Worm (Caenorhabditis elegans): ENCODE measurements around the gene mtre-1.

mtre-1 gene

ce11 chrII:8037863-8038262, 12.5 kb downstream of the mtre-1 start, which contains the start of gene C08B11.9:
C08B11.9 (minus strand) TSS chrII:8038169.
- TF ChIP-seq pha-4 (tag; optimal IDR thresholded peaks at IDR 0.05) = no peak
- no peak for TF ChIP-seq bed-3 (GFP tag; optimal IDR thresholded peaks at IDR 0.05)
- TF ChIP-seq hlh-1 (tag; optimal IDR thresholded peaks at IDR 0.05) = no peak
- no peak for TF ChIP-seq mab-5 (tag; optimal IDR thresholded peaks at IDR 0.05)
- TF ChIP-seq ztf-11 (tag; optimal IDR thresholded peaks at IDR 0.05) = no peak
- no peak for TF ChIP-seq nhr-28 (tag; optimal IDR thresholded peaks at IDR 0.05)
- TF ChIP-seq sptf-1 (tag; optimal IDR thresholded peaks at IDR 0.05) = no peak
- no peak for TF ChIP-seq sem-2 (GFP tag; optimal IDR thresholded peaks at IDR 0.05)
- no peak for TF ChIP-seq nhr-237 (tag; optimal IDR thresholded peaks at IDR 0.05)
- no peak for TF ChIP-seq cnd-1 (tag; optimal IDR thresholded peaks at IDR 0.05)

DNA sequence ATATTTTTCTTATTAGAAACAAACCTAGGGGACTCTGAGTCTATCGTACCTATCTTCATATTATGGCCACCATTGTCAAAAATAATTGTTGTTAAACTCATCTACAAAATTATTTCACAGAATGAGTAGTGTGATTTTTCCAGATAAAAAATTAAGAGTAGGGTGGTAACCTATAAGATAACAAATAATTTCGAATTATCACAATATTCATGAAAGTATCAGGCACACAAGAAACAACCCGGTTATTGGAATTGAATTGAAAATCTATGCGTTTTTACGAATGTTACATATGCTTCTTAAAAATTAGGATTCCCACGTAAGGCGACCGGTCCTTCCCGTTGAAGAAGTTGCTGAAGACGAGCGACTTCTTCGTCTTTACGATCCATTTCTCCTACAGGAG, 13.1 kb downstream of the mtre-1 start, which contains the start of gene arp-6:
TSS of gene arp-6 (minus strand) at position 101 of the 400 bp plus-strand sequence.
- TF ChIP-seq mep-1 (tag; optimal IDR thresholded peaks at IDR 0.05) (no peak), elt-3 (tag; optimal IDR thresholded peaks at IDR 0.05) (no peak), ztf-11 (tag; optimal IDR thresholded peaks at IDR 0.05) (no peak), ceh-43 (GFP tag; optimal IDR thresholded peaks at IDR 0.05) (no peak), flh-1 (GFP tag; optimal IDR thresholded peaks at IDR 0.05) (no peak), ceh-39 (tag; optimal IDR thresholded peaks at IDR 0.05) (no peak), nhr-12 (tag; optimal IDR thresholded peaks at IDR 0.05) (no peak), pha-4 (tag; optimal IDR thresholded peaks at IDR 0.05) (no peak), tbx-8 (GFP tag; optimal IDR thresholded peaks at IDR 0.05) (no peak), sptf-1 (tag; optimal IDR thresholded peaks at IDR 0.05) (no peak), ham-2 (GFP tag; optimal IDR thresholded peaks at IDR 0.05) (no peak), unc-62 (GFP tag; optimal IDR thresholded peaks at IDR 0.05) (no peak), unc-39 (tag; optimal IDR thresholded peaks at IDR 0.05) (no peak), zip-8 (tag; optimal IDR thresholded peaks at IDR 0.05) (no peak), lin-32 (GFP tag; optimal IDR thresholded peaks at IDR 0.05) (no peak)

DNA sequence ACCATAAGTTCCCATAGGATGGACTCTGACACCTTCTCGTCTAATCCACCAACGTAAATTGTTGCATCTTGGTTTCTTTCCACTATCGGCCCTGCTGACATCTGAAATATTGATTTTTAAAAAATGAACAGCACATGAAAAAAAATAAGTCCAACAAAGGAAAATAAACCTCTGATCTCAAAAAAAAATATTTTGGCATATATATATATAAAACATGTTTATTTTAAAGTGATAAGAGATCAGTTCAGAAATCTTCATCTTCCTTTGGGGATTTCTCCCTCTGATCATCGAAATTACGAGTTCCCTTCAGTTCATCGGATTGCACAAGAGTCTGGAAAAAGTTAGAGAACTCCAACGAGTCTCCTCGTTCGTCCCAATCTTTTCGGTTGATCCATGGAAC, 14.7 kb downstream of the mtre-1 start, which contains the start of gene sap-49:
TSS of gene sap-49 (minus strand) at position 101 of the 400 bp plus-strand sequence.
- TF ChIP-seq tbx-8 (GFP tag; optimal IDR thresholded peaks at IDR 0.05) (no peak), elt-1 (tag; optimal IDR thresholded peaks at IDR 0.05; ENCODE audit: borderline replicate concordance, insufficient read depth) (no peak), sem-2 (GFP tag; optimal IDR thresholded peaks at IDR 0.05) (no peak), nhr-28 (tag; optimal IDR thresholded peaks at IDR 0.05) (no peak), nhr-2 (tag; optimal IDR thresholded peaks at IDR 0.05) (no peak), pha-4 (tag; optimal IDR thresholded peaks at IDR 0.05) (no peak), ztf-11 (tag; optimal IDR thresholded peaks at IDR 0.05) (no peak), unc-120 (tag; optimal IDR thresholded peaks at IDR 0.05; ENCODE audit: poor library complexity, severe bottlenecking) (no peak), ceh-43 (GFP tag; optimal IDR thresholded peaks at IDR 0.05) (no peak), mls-2 (tag; optimal IDR thresholded peaks at IDR 0.05) (no peak), bed-3 (GFP tag; optimal IDR thresholded peaks at IDR 0.05) (no peak), M03D4.4 (tag; optimal IDR thresholded peaks at IDR 0.05) (no peak), ceh-83 (GFP tag; optimal IDR thresholded peaks at IDR 0.05) (no peak), zip-8 (tag; optimal IDR thresholded peaks at IDR 0.05) (no peak), nhr-12 (tag; optimal IDR thresholded peaks at IDR 0.05) (no peak), unc-62 (GFP tag; optimal IDR thresholded peaks at IDR 0.05) (no peak), mep-1 (tag; optimal IDR thresholded peaks at IDR 0.05) (no peak)

ce11 chrII:8034617-8035016, 15.8 kb downstream of the mtre-1 start:
- TF ChIP-seq ztf-11 (tag; optimal IDR thresholded peaks at IDR 0.05) (no peak), mab-5 (tag; optimal IDR thresholded peaks at IDR 0.05) (no peak), M03D4.4 (tag; optimal IDR thresholded peaks at IDR 0.05) (no peak), bed-3 (GFP tag; optimal IDR thresholded peaks at IDR 0.05) (no peak), ceh-83 (GFP tag; optimal IDR thresholded peaks at IDR 0.05) (no peak), sem-2 (GFP tag; optimal IDR thresholded peaks at IDR 0.05) (no peak), nhr-28 (tag; optimal IDR thresholded peaks at IDR 0.05) (no peak)

DNA sequence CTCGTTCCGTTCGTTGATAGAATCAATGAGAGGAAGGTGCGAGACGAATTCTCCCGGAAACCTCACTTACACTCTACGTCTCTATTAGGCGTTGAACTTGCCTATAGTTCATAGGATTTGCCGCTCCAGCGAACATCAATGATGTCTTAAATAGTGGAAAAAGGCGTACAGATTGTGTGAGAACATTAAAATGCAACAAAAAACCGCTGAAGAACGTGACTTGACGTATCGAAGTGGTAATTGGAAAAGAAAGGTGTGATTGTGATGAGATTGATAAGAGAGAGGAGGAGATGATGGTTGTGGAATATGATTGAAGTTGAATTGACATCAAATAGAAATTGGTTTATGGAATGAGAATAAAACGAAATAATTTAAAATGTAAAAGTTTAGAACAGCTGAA, 16.4 kb downstream of the mtre-1 start:
- no peak for TF ChIP-seq nhr-12 (tag; optimal IDR thresholded peaks at IDR 0.05)
- TF ChIP-seq ceh-83 (GFP tag; optimal IDR thresholded peaks at IDR 0.05) = peak; percentile 7
- TF ChIP-seq flh-1 (GFP tag; optimal IDR thresholded peaks at IDR 0.05) = no peak
- no peak for TF ChIP-seq blmp-1 (tag; optimal IDR thresholded peaks at IDR 0.05)

DNA sequence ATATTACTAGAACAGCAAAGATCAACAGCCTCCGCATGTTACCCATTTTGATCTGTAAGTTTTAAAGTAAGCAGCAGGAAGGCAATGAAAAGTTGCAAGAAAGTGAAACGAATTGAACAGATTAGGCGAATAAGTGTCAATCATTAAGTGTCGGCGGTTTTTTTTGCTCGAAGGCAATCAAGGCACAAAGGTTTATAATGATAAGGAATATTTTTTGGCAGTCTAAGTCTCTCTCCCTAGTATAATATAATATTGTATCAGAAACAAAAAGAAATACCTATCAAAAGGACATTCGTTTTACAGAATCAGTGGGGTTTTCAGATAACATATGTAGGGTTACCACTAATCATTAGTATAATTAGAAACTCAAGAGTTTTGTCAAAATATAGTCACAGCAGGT, 17.7 kb downstream of the mtre-1 start, which contains the start of gene nrf-6:
TSS of gene nrf-6 (minus strand) at position 52 of the 400 bp plus-strand sequence.
- no peak for TF ChIP-seq M03D4.4 (tag; optimal IDR thresholded peaks at IDR 0.05)
- TF ChIP-seq lin-13 (tag; optimal IDR thresholded peaks at IDR 0.05) = no peak
- no peak for TF ChIP-seq mls-2 (tag; optimal IDR thresholded peaks at IDR 0.05)
- no peak for TF ChIP-seq unc-120 (tag; optimal IDR thresholded peaks at IDR 0.05; ENCODE audit: poor library complexity, severe bottlenecking)
- TF ChIP-seq nhr-2 (tag; optimal IDR thresholded peaks at IDR 0.05) = no peak
- no peak for TF ChIP-seq nhr-76 (tag; optimal IDR thresholded peaks at IDR 0.05)
- no peak for TF ChIP-seq ceh-43 (GFP tag; optimal IDR thresholded peaks at IDR 0.05)
- no peak for TF ChIP-seq bed-3 (GFP tag; optimal IDR thresholded peaks at IDR 0.05)
- no peak for TF ChIP-seq drap-1 (GFP tag; optimal IDR thresholded peaks at IDR 0.05)
- TF ChIP-seq flh-1 (GFP tag; optimal IDR thresholded peaks at IDR 0.05) = no peak
- TF ChIP-seq zip-8 (tag; optimal IDR thresholded peaks at IDR 0.05) = no peak
- no peak for TF ChIP-seq lsy-2 (tag; optimal IDR thresholded peaks at IDR 0.05)
- no peak for TF ChIP-seq pha-4 (tag; optimal IDR thresholded peaks at IDR 0.05)
- no peak for TF ChIP-seq nhr-28 (tag; optimal IDR thresholded peaks at IDR 0.05)
- no peak for TF ChIP-seq lin-32 (GFP tag; optimal IDR thresholded peaks at IDR 0.05)
- no peak for TF ChIP-seq mab-5 (tag; optimal IDR thresholded peaks at IDR 0.05)
- TF ChIP-seq ces-1 (GFP tag; optimal IDR thresholded peaks at IDR 0.05) = no peak
